Fruit fly (Drosophila melanogaster) whole organism, embryonic: Measurements from ENCODE around the gene SkpE.

Experiments
- Bdp1 ChIP-seq: fragments of 200-800 bp; sonication (Bioruptor generic); optimal IDR thresholded peaks from 3 replicates; lab custom pipeline; 2016; ENCODE audit warnings: missing biosample characterization, missing genetic modification characterization
- C15 ChIP-seq: fragments of 200-800 bp; sonication (Bioruptor generic); IDR thresholded peaks from 3 replicates; pipeline ENCODE4 v1.3.6; 2022; ENCODE audit warnings: missing biosample characterization, missing genetic modification characterization
- CG10321 ChIP-seq: fragments of 200-800 bp; sonication (Bioruptor generic); IDR thresholded peaks from 2 replicates; pipeline ENCODE4 v1.3.6; 2022; ENCODE audit warnings: missing biosample characterization, missing genetic modification characterization
- CG10959 ChIP-seq: fragments of 200-800 bp; sonication (Bioruptor generic); IDR thresholded peaks from 2 replicates; pipeline ENCODE4 v1.3.6; 2022; ENCODE audit warnings: missing biosample characterization, missing genetic modification characterization
- CG13624 ChIP-seq: fragments of 200-800 bp; sonication (Bioruptor generic); optimal IDR thresholded peaks from 2 replicates; lab custom pipeline; 2016; ENCODE audit warnings: missing biosample characterization, missing genetic modification characterization
- CG14710 ChIP-seq: fragments of 200-800 bp; sonication (Bioruptor generic); optimal IDR thresholded peaks from 3 replicates; lab custom pipeline; 2019; ENCODE audit warnings: missing biosample characterization, mild to moderate bottlenecking, missing genetic modification characterization, moderate library complexity
- CG14965 ChIP-seq: fragments of 200-800 bp; sonication (Bioruptor generic); optimal IDR thresholded peaks from 2 replicates; lab custom pipeline; 2016; ENCODE audit warnings: missing biosample characterization, missing genetic modification characterization, borderline replicate concordance
- CG17186 ChIP-seq: fragments of 200-800 bp; sonication (Bioruptor generic); optimal IDR thresholded peaks from 3 replicates; lab custom pipeline; 2017; ENCODE audit warnings: missing biosample characterization, missing genetic modification reagents, missing genetic modification characterization
- CG1792 ChIP-seq: fragments of 200-800 bp; sonication (Bioruptor generic); optimal IDR thresholded peaks from 2 replicates; lab custom pipeline; 2016; ENCODE audit warnings: missing biosample characterization, missing genetic modification characterization
- CG31441 ChIP-seq: fragments of 200-800 bp; sonication (Bioruptor generic); IDR thresholded peaks from 2 replicates; pipeline ENCODE4 v1.3.6; 2022; ENCODE audit warnings: missing biosample characterization, missing genetic modification characterization
- CG5180 ChIP-seq: fragments of 200-800 bp; sonication (Bioruptor generic); optimal IDR thresholded peaks from 3 replicates; lab custom pipeline; 2017; ENCODE audit warnings: missing biosample characterization, missing genetic modification characterization, mild to moderate bottlenecking, moderate library complexity, missing genetic modification reagents
- CG6272 ChIP-seq: fragments of 200-800 bp; sonication (Bioruptor generic); IDR thresholded peaks from 2 replicates; pipeline ENCODE4 v1.3.6; 2022; ENCODE audit warnings: missing biosample characterization, missing genetic modification characterization
- CG7987 ChIP-seq: fragments of 200-800 bp; sonication (Bioruptor generic); optimal IDR thresholded peaks from 2 replicates; lab custom pipeline; 2018; ENCODE audit warnings: missing biosample characterization, mild to moderate bottlenecking, missing genetic modification characterization, moderate library complexity
- CG9797 ChIP-seq: fragments of 200-800 bp; sonication (Bioruptor generic); optimal IDR thresholded peaks from 3 replicates; lab custom pipeline; 2018; ENCODE audit warnings: missing biosample characterization, mild to moderate bottlenecking, missing genetic modification characterization
- CHES-1-like ChIP-seq: fragments of 200-800 bp; sonication (Bioruptor generic); optimal IDR thresholded peaks from 2 replicates; lab custom pipeline; 2016; ENCODE audit warnings: missing biosample characterization, missing genetic modification characterization
- Camta ChIP-seq: fragments of 200-800 bp; sonication (Bioruptor generic); optimal IDR thresholded peaks from 2 replicates; lab custom pipeline; 2016; ENCODE audit warnings: missing biosample characterization, missing genetic modification characterization
- CrebB ChIP-seq: fragments of 200-800 bp; sonication (Bioruptor generic); optimal IDR thresholded peaks from 3 replicates; lab custom pipeline; 2018; ENCODE audit warnings: missing biosample characterization, mild to moderate bottlenecking, missing genetic modification characterization
- Dll ChIP-seq: fragments of 200-800 bp; sonication (Bioruptor generic); IDR thresholded peaks from 4 replicates; pipeline ENCODE4 v1.3.6; 2022; ENCODE audit warnings: missing biosample characterization, missing genetic modification characterization; ENCODE audit not compliant: partially characterized antibody
- Ets65A ChIP-seq: fragments of 200-800 bp; sonication (Bioruptor generic); peaks from one replicate; lab custom pipeline; 2016; ENCODE audit warnings: missing biosample characterization, missing genetic modification characterization
- Fer1 ChIP-seq: fragments of 200-800 bp; sonication (Bioruptor generic); optimal IDR thresholded peaks from 2 replicates; lab custom pipeline; 2017; ENCODE audit warnings: missing biosample characterization, mild to moderate bottlenecking, missing genetic modification characterization
- GATAe ChIP-seq: fragments of 200-800 bp; sonication (Bioruptor generic); conservative IDR thresholded peaks from 2 replicates; pipeline ENCODE4 v1.3.6; 2022; ENCODE audit warnings: missing biosample characterization, missing genetic modification characterization
- Hand ChIP-seq: fragments of 200-800 bp; sonication (Bioruptor generic); optimal IDR thresholded peaks from 2 replicates; lab custom pipeline; 2017; ENCODE audit warnings: mild to moderate bottlenecking, missing biosample characterization, missing genetic modification reagents, missing genetic modification characterization
- Hr3 ChIP-seq: fragments of 200-800 bp; sonication (Bioruptor generic); optimal IDR thresholded peaks from 3 replicates; lab custom pipeline; 2016; ENCODE audit warnings: missing biosample characterization, missing genetic modification characterization
- Hr51 ChIP-seq, 2 experiments: fragments of 200-800 bp; sonication (Bioruptor generic); optimal IDR thresholded peaks; 2 replicates in 1 of 2; 3 replicates in 1 of 2; lab custom pipeline; 2016 to 2018; ENCODE audit warnings: missing biosample characterization in 2 of 2, missing genetic modification characterization in 2 of 2, mild to moderate bottlenecking in 1 of 2, moderate library complexity in 1 of 2
- Mad ChIP-seq: fragments of 200-800 bp; sonication (Bioruptor generic); optimal IDR thresholded peaks from 2 replicates; lab custom pipeline; 2016; ENCODE audit warnings: missing biosample characterization, missing genetic modification characterization
- Sox100B ChIP-seq: fragments of 200-800 bp; sonication (Bioruptor generic); optimal IDR thresholded peaks from 3 replicates; lab custom pipeline; 2018; ENCODE audit warnings: missing biosample characterization, mild to moderate bottlenecking, missing genetic modification characterization
- Sry-δ ChIP-seq: fragments of 200-800 bp; sonication (Bioruptor generic); optimal IDR thresholded peaks from 2 replicates; lab custom pipeline; 2016; ENCODE audit warnings: missing biosample characterization, missing genetic modification characterization
- Trl ChIP-seq, 3 experiments: fragments of >200 bp in 2 of 3; fragments of 200-800 bp in 1 of 3; sonication (Bioruptor generic) in 1 of 3; optimal IDR thresholded peaks; 2 replicates in 1 of 3; 3 replicates in 2 of 3; lab custom pipeline; 2016 to 2017; ENCODE audit warnings: missing biosample characterization in 1 of 3, missing genetic modification characterization in 1 of 3
- Xbp1 ChIP-seq: fragments of 200-800 bp; sonication (Bioruptor generic); optimal IDR thresholded peaks from 3 replicates; lab custom pipeline; 2016; ENCODE audit warnings: missing biosample characterization, mild to moderate bottlenecking, missing genetic modification characterization
- ap ChIP-seq: fragments of 200-800 bp; sonication (Bioruptor generic); IDR thresholded peaks from 2 replicates; pipeline ENCODE4 v1.3.6; 2022; ENCODE audit warnings: missing biosample characterization, missing genetic modification characterization
- bcd ChIP-seq: fragments of 200-800 bp; sonication (Bioruptor generic); optimal IDR thresholded peaks from 2 replicates; lab custom pipeline; 2017; ENCODE audit warnings: missing biosample characterization, mild to moderate bottlenecking, missing genetic modification characterization
- chinmo ChIP-seq: fragments of 200-800 bp; sonication (Bioruptor generic); IDR thresholded peaks from 4 replicates; pipeline ENCODE4 v1.3.6; 2022; ENCODE audit warnings: missing biosample characterization, missing genetic modification characterization; ENCODE audit not compliant: partially characterized antibody
- ewg ChIP-seq: fragments of 200-800 bp; sonication (Bioruptor generic); optimal IDR thresholded peaks from 3 replicates; lab custom pipeline; 2017; ENCODE audit warnings: mild to moderate bottlenecking, missing biosample characterization, missing genetic modification reagents, missing genetic modification characterization
- exex ChIP-seq: fragments of 200-800 bp; sonication (Bioruptor generic); optimal IDR thresholded peaks from 4 replicates; lab custom pipeline; 2018; ENCODE audit warnings: missing biosample characterization, mild to moderate bottlenecking, missing genetic modification characterization, moderate library complexity
- kah ChIP-seq: fragments of 200-800 bp; sonication (Bioruptor generic); optimal IDR thresholded peaks from 2 replicates; lab custom pipeline; 2018; ENCODE audit warnings: missing biosample characterization, mild to moderate bottlenecking, missing genetic modification characterization
- kay ChIP-seq: fragments of 200-800 bp; sonication (Bioruptor generic); optimal IDR thresholded peaks from 2 replicates; lab custom pipeline; 2016; ENCODE audit warnings: missing biosample characterization, missing genetic modification characterization
- klu ChIP-seq: fragments of 200-800 bp; sonication (Bioruptor generic); IDR thresholded peaks from 2 replicates; pipeline ENCODE4 v1.3.6; 2022; ENCODE audit warnings: missing biosample characterization, missing genetic modification characterization
- lov ChIP-seq, 2 experiments: fragments of 200-800 bp in 1 of 2; fragments of >200 bp in 1 of 2; sonication (Bioruptor generic) in 1 of 2; IDR thresholded peaks in 1 of 2; optimal IDR thresholded peaks in 1 of 2; 2 replicates in 1 of 2; 3 replicates in 1 of 2; pipeline versions ENCODE4 v1.3.6 to Lab custom; 2017 to 2022; ENCODE audit warnings: missing biosample characterization in 1 of 2, missing genetic modification characterization in 1 of 2
- nau ChIP-seq: fragments of 200-800 bp; sonication (Bioruptor generic); optimal IDR thresholded peaks from 3 replicates; lab custom pipeline; 2017; ENCODE audit warnings: missing biosample characterization, mild to moderate bottlenecking, missing genetic modification characterization, missing genetic modification reagents
- pita ChIP-seq: fragments of 200-800 bp; sonication (Bioruptor generic); optimal IDR thresholded peaks from 2 replicates; lab custom pipeline; 2017; ENCODE audit warnings: missing biosample characterization, mild to moderate bottlenecking, missing genetic modification characterization
- rib ChIP-seq: fragments of 200-800 bp; sonication (Bioruptor generic); IDR thresholded peaks from 2 replicates; pipeline ENCODE4 v1.3.6; 2022; ENCODE audit warnings: missing biosample characterization, missing genetic modification characterization
- row ChIP-seq: fragments of 200-800 bp; sonication (Bioruptor generic); IDR thresholded peaks from 3 replicates; pipeline ENCODE4 v1.3.6; 2022; ENCODE audit warnings: missing biosample characterization, missing genetic modification characterization
- sd ChIP-seq: fragments of 200-800 bp; sonication (Bioruptor generic); optimal IDR thresholded peaks from 3 replicates; lab custom pipeline; 2018; ENCODE audit warnings: missing biosample characterization, mild to moderate bottlenecking, missing genetic modification characterization, moderate library complexity
- sisA ChIP-seq: fragments of 200-800 bp; sonication (Bioruptor generic); IDR thresholded peaks from 2 replicates; pipeline ENCODE4 v1.3.6; 2022; ENCODE audit warnings: missing biosample characterization, missing genetic modification characterization
- sr ChIP-seq: fragments of 200-800 bp; sonication (Bioruptor generic); IDR thresholded peaks from 3 replicates; pipeline ENCODE4 v1.3.6; 2022; ENCODE audit warnings: missing biosample characterization, missing genetic modification characterization
- sug ChIP-seq: fragments of 200-800 bp; optimal IDR thresholded peaks from 2 replicates; lab custom pipeline; 2019; ENCODE audit warnings: missing biosample characterization, mild to moderate bottlenecking, missing genetic modification characterization, moderate library complexity
- tin ChIP-seq: fragments of 200-800 bp; sonication (Bioruptor generic); optimal IDR thresholded peaks from 3 replicates; lab custom pipeline; 2016; ENCODE audit warnings: missing biosample characterization, missing genetic modification characterization
- vvl ChIP-seq: fragments of 200-800 bp; sonication (Bioruptor generic); IDR thresholded peaks from 2 replicates; pipeline ENCODE4 v1.3.6; 2022; ENCODE audit warnings: missing biosample characterization, missing genetic modification characterization
- zf30C ChIP-seq: fragments of 200-800 bp; sonication (Bioruptor generic); optimal IDR thresholded peaks from 3 replicates; lab custom pipeline; 2018; ENCODE audit warnings: missing biosample characterization, mild to moderate bottlenecking, missing genetic modification characterization
- zfh2 ChIP-seq: fragments of 200-800 bp; sonication (Bioruptor generic); optimal IDR thresholded peaks from 2 replicates; lab custom pipeline; 2016; ENCODE audit warnings: missing biosample characterization, missing genetic modification characterization

SkpE gene

dm6 chrX:19851989-19852307 lies 28.1 kb upstream of the SkpE start, which contains the start of the genes pico and Nup205 (continued):
- TF ChIP-seq CG31441 (GFP tag; lab: Robert Waterston, UW) = no peak
- peak; percentile 48 for TF ChIP-seq ewg (GFP tag; lab: Kevin White, UChicago)
- peak; percentile 14 for TF ChIP-seq CrebB
- no peak for TF ChIP-seq kah (GFP tag; lab: Kevin White, UChicago)
- peak; percentile 95 for TF ChIP-seq CG17186 (GFP tag; lab: Kevin White, UChicago)
- peak; percentile 61 for TF ChIP-seq CG5180
- TF ChIP-seq Hr51 (GFP tag; optimal IDR thresholded peaks at IDR 0.05; lab: Kevin White, UChicago) = peak in 1 of 2 experiments; percentile 60
- no peak for TF ChIP-seq sug (tag; lab: Kevin White, UChicago)
- TF ChIP-seq GATAe = no peak
- TF ChIP-seq sd (tag; lab: Kevin White, UChicago) = no peak
- peak; percentile 17; the same call in 1 of the 2 replicates for TF ChIP-seq sisA (GFP tag; lab: Robert Waterston, UW)
- TF ChIP-seq kay (GFP tag; lab: Kevin White, UChicago) = peak; percentile 41
- peak; percentile 33 for TF ChIP-seq bcd (GFP tag; lab: Kevin White, UChicago)
- no peak for TF ChIP-seq CG10959
- TF ChIP-seq CG14965 (GFP tag; lab: Kevin White, UChicago) = no peak
- peak; percentile 77 for TF ChIP-seq Dll (GFP tag; lab: Robert Waterston, UW)
- TF ChIP-seq chinmo (GFP tag; lab: Robert Waterston, UW) = peak; percentile 94
- peak; percentile 20 for TF ChIP-seq Camta (GFP tag; lab: Kevin White, UChicago)
- no peak for TF ChIP-seq exex (tag; lab: Kevin White, UChicago)
- TF ChIP-seq nau (GFP tag; lab: Kevin White, UChicago) = no peak
- no peak for TF ChIP-seq lov (optimal IDR thresholded peaks at IDR 0.05; lab: Kevin White, UChicago)
- no peak for TF ChIP-seq lov (GFP tag; IDR thresholded peaks at IDR 0.05; lab: Robert Waterston, UW)
- no peak for TF ChIP-seq ap (GFP tag; lab: Robert Waterston, UW)
- TF ChIP-seq Xbp1 (GFP tag; lab: Kevin White, UChicago) = peak; percentile 42
- TF ChIP-seq sr (GFP tag; lab: Robert Waterston, UW) = 0 out of 3 replicates have a peak, but pooled peaks have one; percentile 26
- TF ChIP-seq zf30C (GFP tag; lab: Kevin White, UChicago) = no peak
- TF ChIP-seq CG7987 = peak; percentile 3
- peak; percentile 39 for TF ChIP-seq zfh2 (GFP tag; lab: Kevin White, UChicago)
- TF ChIP-seq Trl (optimal IDR thresholded peaks at IDR 0.05; lab: Kevin White, UChicago) = no peak
- TF ChIP-seq Trl (GFP tag; optimal IDR thresholded peaks at IDR 0.05; lab: Kevin White, UChicago) = peak; percentile 30
- TF ChIP-seq CG1792 (GFP tag; lab: Kevin White, UChicago) = peak; percentile 37
- peak; percentile 29 for TF ChIP-seq Ets65A (GFP tag; lab: Kevin White, UChicago)
- TF ChIP-seq row (GFP tag; lab: Robert Waterston, UW) = peak; percentile 46; the same call in 2 of the 3 replicates
- TF ChIP-seq klu (GFP tag; lab: Robert Waterston, UW) = no peak
- peak; percentile 28 for TF ChIP-seq Bdp1 (GFP tag; lab: Kevin White, UChicago)
- TF ChIP-seq Sry-δ (GFP tag; lab: Kevin White, UChicago) = peak; percentile 98
- peak; percentile 67 for TF ChIP-seq CG9797 (GFP tag; lab: Kevin White, UChicago)
- peak; percentile 22 for TF ChIP-seq Hr3
- peak; percentile 98 for TF ChIP-seq pita (GFP tag; lab: Kevin White, UChicago)
- TF ChIP-seq vvl (GFP tag; lab: Robert Waterston, UW) = peak; percentile 56
- no peak for TF ChIP-seq Sox100B (GFP tag; lab: Kevin White, UChicago)
- TF ChIP-seq CHES-1-like (GFP tag; lab: Kevin White, UChicago) = peak; percentile 61
- TF ChIP-seq tin (GFP tag; lab: Kevin White, UChicago) = peak; percentile 5
- TF ChIP-seq C15 = no peak
- no peak for TF ChIP-seq Hand (GFP tag; lab: Kevin White, UChicago)
- no peak for TF ChIP-seq rib
- TF ChIP-seq CG14710 (tag; lab: Kevin White, UChicago) = peak; percentile 75
- TF ChIP-seq Mad (GFP tag; lab: Kevin White, UChicago) = peak; percentile 38
- peak; percentile 71 for TF ChIP-seq Fer1 (GFP tag; lab: Kevin White, UChicago)
- TF ChIP-seq CG10321 (GFP tag; lab: Robert Waterston, UW) = no peak
- peak; percentile 62 for TF ChIP-seq CG13624
- TF ChIP-seq CG6272 (GFP tag; lab: Robert Waterston, UW) = no peak
